Worm (Caenorhabditis elegans) whole organism, L4 larva: Measurements from ENCODE around the gene slo-2.
A peak's percentile ranks its signal among the peaks of the same experiment; 100 is the strongest.

Source experiments
- R02D3.7 ChIP-seq: fragments of 150-350 bp; sonication (generic microtip); optimal IDR thresholded peaks from 3 replicates; lab custom pipeline; 2014; ENCODE audit warnings: missing biosample characterization, missing genetic modification characterization
- ZK546.5 ChIP-seq, 2 experiments: sonication (generic microtip); optimal IDR thresholded peaks; 2 replicates each; lab custom pipeline; 2017; ENCODE audit warnings: missing biosample characterization in 2 of 2, missing genetic modification characterization in 2 of 2
- dpl-1 ChIP-seq: fragments of 150-350 bp; optimal IDR thresholded peaks from 2 replicates; lab custom pipeline; 2014; ENCODE audit warnings: missing biosample characterization, missing genetic modification reagents, missing genetic modification characterization
- hif-1 ChIP-seq, 2 experiments: sonication (generic microtip); optimal IDR thresholded peaks; 2 replicates each; lab custom pipeline; 2016 to 2017; ENCODE audit warnings: missing compliant biosample characterization in 2 of 2, missing genetic modification characterization in 2 of 2, missing genetic modification reagents in 2 of 2, missing genotype in 2 of 2, mild to moderate bottlenecking in 1 of 2
- hlh-11 ChIP-seq: fragments of 200-800 bp; sonication (Bioruptor generic); optimal IDR thresholded peaks from 2 replicates; lab custom pipeline; 2018; ENCODE audit warnings: mild to moderate bottlenecking, missing genetic modification characterization, missing compliant biosample characterization
- nhr-237 ChIP-seq: sonication (generic microtip); optimal IDR thresholded peaks from 2 replicates; lab custom pipeline; 2017; ENCODE audit warnings: missing biosample characterization, missing genetic modification characterization
- nhr-25 ChIP-seq: sonication (generic microtip); optimal IDR thresholded peaks from 2 replicates; lab custom pipeline; 2017; ENCODE audit warnings: missing genetic modification characterization, mild to moderate bottlenecking, missing compliant biosample characterization, antibody characterized with exemption, moderate library complexity, borderline replicate concordance; ENCODE audit not compliant: insufficient read depth
- nhr-48 ChIP-seq: sonication (generic microtip); optimal IDR thresholded peaks from 2 replicates; lab custom pipeline; 2016; ENCODE audit warnings: mild to moderate bottlenecking, missing genetic modification characterization, missing compliant biosample characterization
- nhr-76 ChIP-seq: fragments of 150-350 bp; optimal IDR thresholded peaks from 2 replicates; lab custom pipeline; 2014; ENCODE audit warnings: missing biosample characterization, missing genetic modification characterization
- nhr-77 ChIP-seq: fragments of 150-350 bp; optimal IDR thresholded peaks from 2 replicates; lab custom pipeline; 2014; ENCODE audit warnings: missing biosample characterization, missing genetic modification characterization
- rbr-2 ChIP-seq: sonication (generic microtip); optimal IDR thresholded peaks from 2 replicates; lab custom pipeline; 2016; ENCODE audit warnings: missing genotype, missing genetic modification characterization, missing compliant biosample characterization
- set-16 ChIP-seq: fragments of 200-800 bp; sonication (Bioruptor generic); IDR thresholded peaks from 2 replicates; pipeline ENCODE4 v1.3.6; 2022; ENCODE audit warnings: missing genetic modification reagents, missing genetic modification characterization, missing compliant biosample characterization
- snpc-4 ChIP-seq: fragments of 150-350 bp; optimal IDR thresholded peaks from 2 replicates; lab custom pipeline; 2014; ENCODE audit warnings: missing biosample characterization, missing genetic modification characterization
- unc-62 ChIP-seq, 3 experiments: fragments of 150-350 bp in 1 of 3; sonication (generic microtip); optimal IDR thresholded peaks in 2 of 3; peaks in 1 of 3; 1 replicate in 1 of 3; 2 replicates in 2 of 3; lab custom pipeline; 2014 to 2017; ENCODE audit warnings: missing biosample characterization in 3 of 3, missing genetic modification characterization in 3 of 3, missing genetic modification reagents in 3 of 3, missing genotype in 1 of 3

ce11 chrX:11383359-11383758 is 22.4 kb downstream of the slo-2 start:
- TF ChIP-seq R02D3.7 (tag; lab: Kevin White, UChicago) (no peak), rbr-2 (tag; lab: Kevin White, UChicago) (no peak), hlh-11 (tag; lab: Kevin White, UChicago) (no peak), nhr-25 (tag; lab: Kevin White, UChicago) (no peak), snpc-4 (no peak), nhr-76 (tag; lab: Kevin White, UChicago) (no peak), nhr-237 (tag; lab: Kevin White, UChicago) (no peak), dpl-1 (GFP tag; lab: Kevin White, UChicago) (no peak), unc-62 (GFP tag; optimal IDR thresholded peaks at IDR 0.05 in 1 of 2; lab: Kevin White, UChicago) (peak in 1 of 2 experiments; percentile 29), unc-62 (tag; optimal IDR thresholded peaks at IDR 0.05; lab: Kevin White, UChicago) (no peak), set-16 (GFP tag; lab: Robert Waterston, UW) (no peak), hif-1 (tag; optimal IDR thresholded peaks at IDR 0.05; lab: Kevin White, UChicago) (no peak), ZK546.5 (tag; optimal IDR thresholded peaks at IDR 0.05; lab: Kevin White, UChicago) (no peak), nhr-48 (no peak), nhr-77 (tag; lab: Kevin White, UChicago) (no peak)
